Worm (Caenorhabditis elegans) whole organism, midembryonic: Measurements from ENCODE around the gene cox-17.

Source experiments
- ref-1 ChIP-seq: fragments of 200-800 bp; sonication (Bioruptor generic); conservative IDR thresholded peaks from 2 replicates; pipeline ENCODE4 v1.3.6; 2022; ENCODE audit warnings: missing genetic modification reagents, missing genetic modification characterization, missing compliant biosample characterization
- tab-1 ChIP-seq: fragments of 200-800 bp; sonication (Bioruptor generic); IDR thresholded peaks from 2 replicates; pipeline ENCODE4 v1.3.6; 2022; ENCODE audit warnings: missing genetic modification characterization, missing compliant biosample characterization
- ztf-29 ChIP-seq: fragments of 200-800 bp; sonication (Bioruptor generic); IDR thresholded peaks from 2 replicates; pipeline ENCODE4 v1.3.6; 2022; ENCODE audit warnings: missing genetic modification reagents, missing genetic modification characterization, missing compliant biosample characterization

DNA sequence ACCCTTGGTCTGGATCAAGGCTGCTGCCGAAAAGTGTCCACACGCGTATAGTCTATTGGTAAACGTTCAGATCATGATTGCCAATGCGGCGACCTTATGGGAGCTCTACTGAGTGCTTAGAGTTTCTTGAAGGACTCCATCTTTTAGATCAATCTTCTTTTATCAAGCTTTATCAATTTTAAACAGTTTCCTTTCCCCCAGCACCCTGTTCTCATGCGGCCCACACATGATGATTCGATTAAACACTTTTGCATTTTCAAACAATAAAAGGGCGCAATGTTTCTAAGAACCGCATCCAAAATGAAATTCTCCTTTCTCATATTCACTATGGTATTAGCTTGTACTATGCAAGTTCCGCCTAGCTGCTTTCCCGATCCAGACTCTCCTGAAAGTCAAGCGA lies 25.4 kb upstream of the cox-17 start, which contains the start of gene F40G9.7:
- TF ChIP-seq ref-1 (GFP tag; lab: Robert Waterston, UW) (no peak), ztf-29 (GFP tag; lab: Robert Waterston, UW) (no peak), tab-1 (GFP tag; lab: Robert Waterston, UW) (no peak)
